Worm (Caenorhabditis elegans) whole organism, mixed stage, embryonic: ENCODE data around the gene F14D7.8.
"Not testable (repeated sequence)": the region's sequence is repeated elsewhere in the genome, so short reads cannot be mapped to it uniquely, and the experiment has no call there.

ENCODE experiments used
- M03D4.4 ChIP-seq: sonication (generic microtip); optimal IDR thresholded peaks from 2 replicates; lab custom pipeline; 2017; ENCODE audit warnings: mild to moderate bottlenecking, missing genetic modification characterization, missing compliant biosample characterization
- bed-3 ChIP-seq: fragments of 200-800 bp; sonication (Bioruptor generic); optimal IDR thresholded peaks from 3 replicates; lab custom pipeline; 2018; ENCODE audit warnings: mild to moderate bottlenecking, missing genetic modification characterization, moderate library complexity, missing compliant biosample characterization
- blmp-1 ChIP-seq: fragments of 150-350 bp; optimal IDR thresholded peaks from 2 replicates; lab custom pipeline; 2014; ENCODE audit warnings: missing biosample characterization, missing genetic modification characterization
- ceh-39 ChIP-seq: fragments of 150-350 bp; optimal IDR thresholded peaks from 2 replicates; lab custom pipeline; 2014; ENCODE audit warnings: missing biosample characterization, missing genetic modification characterization
- ceh-43 ChIP-seq: fragments of 200-800 bp; sonication (Bioruptor generic); optimal IDR thresholded peaks from 2 replicates; lab custom pipeline; 2018; ENCODE audit warnings: mild to moderate bottlenecking, missing genetic modification characterization, moderate library complexity, missing compliant biosample characterization
- ceh-83 ChIP-seq: fragments of 200-800 bp; sonication (Bioruptor generic); optimal IDR thresholded peaks from 2 replicates; lab custom pipeline; 2018; ENCODE audit warnings: mild to moderate bottlenecking, missing genetic modification characterization, missing compliant biosample characterization
- ces-1 ChIP-seq: fragments of 150-350 bp; optimal IDR thresholded peaks from 2 replicates; lab custom pipeline; 2014; ENCODE audit warnings: missing biosample characterization, missing genetic modification reagents, missing genetic modification characterization
- cnd-1 ChIP-seq: fragments of 200-800 bp; sonication (Bioruptor generic); optimal IDR thresholded peaks from 2 replicates; lab custom pipeline; 2018; ENCODE audit warnings: mild to moderate bottlenecking, missing genetic modification characterization, missing compliant biosample characterization
- drap-1 ChIP-seq: fragments of 200-800 bp; sonication (Bioruptor generic); optimal IDR thresholded peaks from 3 replicates; lab custom pipeline; 2018; ENCODE audit warnings: mild to moderate bottlenecking, missing genetic modification characterization, missing compliant biosample characterization
- elt-1 ChIP-seq: sonication (generic microtip); optimal IDR thresholded peaks from 2 replicates; lab custom pipeline; 2017; ENCODE audit warnings: missing genetic modification characterization, mild to moderate bottlenecking, missing compliant biosample characterization, antibody characterized with exemption, moderate library complexity, borderline replicate concordance; ENCODE audit not compliant: insufficient read depth
- elt-3 ChIP-seq: fragments of 150-350 bp; optimal IDR thresholded peaks from 2 replicates; lab custom pipeline; 2014; ENCODE audit warnings: missing biosample characterization, missing genetic modification characterization
- flh-1 ChIP-seq: fragments of 200-800 bp; sonication (Bioruptor generic); optimal IDR thresholded peaks from 2 replicates; lab custom pipeline; 2018; ENCODE audit warnings: mild to moderate bottlenecking, missing genetic modification characterization, moderate library complexity, missing compliant biosample characterization
- ham-2 ChIP-seq: fragments of 200-800 bp; sonication (Bioruptor generic); optimal IDR thresholded peaks from 2 replicates; lab custom pipeline; 2018; ENCODE audit warnings: mild to moderate bottlenecking, missing genetic modification characterization, missing compliant biosample characterization
- hlh-1 ChIP-seq: fragments of 150-350 bp; optimal IDR thresholded peaks from 2 replicates; lab custom pipeline; 2014; ENCODE audit warnings: missing biosample characterization, missing genetic modification reagents, missing genetic modification characterization
- lin-32 ChIP-seq: fragments of 200-800 bp; sonication (Bioruptor generic); optimal IDR thresholded peaks from 2 replicates; lab custom pipeline; 2018; ENCODE audit warnings: mild to moderate bottlenecking, missing genetic modification characterization, missing compliant biosample characterization
- lsy-2 ChIP-seq: fragments of 150-350 bp; optimal IDR thresholded peaks from 2 replicates; lab custom pipeline; 2014; ENCODE audit warnings: missing biosample characterization, missing genetic modification characterization
- mab-5 ChIP-seq: fragments of 150-350 bp; optimal IDR thresholded peaks from 2 replicates; lab custom pipeline; 2014; ENCODE audit warnings: missing biosample characterization, missing genetic modification characterization
- mep-1 ChIP-seq: fragments of 150-350 bp; optimal IDR thresholded peaks from 2 replicates; lab custom pipeline; 2017; ENCODE audit warnings: missing biosample characterization, missing genetic modification reagents, missing genetic modification characterization, inconsistent platforms
- nhr-12 ChIP-seq: fragments of 150-350 bp; optimal IDR thresholded peaks from 2 replicates; lab custom pipeline; 2014; ENCODE audit warnings: missing biosample characterization, missing genetic modification characterization
- nhr-237 ChIP-seq: fragments of 150-350 bp; optimal IDR thresholded peaks from 2 replicates; lab custom pipeline; 2014; ENCODE audit warnings: missing biosample characterization, missing genetic modification characterization
- nhr-76 ChIP-seq: sonication (generic microtip); optimal IDR thresholded peaks from 2 replicates; lab custom pipeline; 2017; ENCODE audit warnings: missing biosample characterization, missing genetic modification characterization
- pha-4 ChIP-seq: fragments of 150-350 bp; optimal IDR thresholded peaks from 2 replicates; lab custom pipeline; 2018; ENCODE audit warnings: missing biosample characterization, missing genetic modification reagents, missing genetic modification characterization
- sem-2 ChIP-seq: fragments of 200-800 bp; sonication (Bioruptor generic); optimal IDR thresholded peaks from 2 replicates; lab custom pipeline; 2018; ENCODE audit warnings: mild to moderate bottlenecking, missing genetic modification characterization, missing compliant biosample characterization
- sptf-1 ChIP-seq: sonication (generic microtip); optimal IDR thresholded peaks from 2 replicates; lab custom pipeline; 2017; ENCODE audit warnings: mild to moderate bottlenecking, missing genetic modification characterization, moderate library complexity, missing compliant biosample characterization
- tbx-8 ChIP-seq: fragments of 200-800 bp; sonication (Bioruptor generic); optimal IDR thresholded peaks from 2 replicates; lab custom pipeline; 2018; ENCODE audit warnings: mild to moderate bottlenecking, missing genetic modification characterization, moderate library complexity, missing compliant biosample characterization
- unc-120 ChIP-seq: sonication (generic microtip); optimal IDR thresholded peaks from 2 replicates; lab custom pipeline; 2017; ENCODE audit warnings: missing genetic modification characterization, missing compliant biosample characterization; ENCODE audit not compliant: poor library complexity, severe bottlenecking
- unc-39 ChIP-seq: fragments of 150-350 bp; optimal IDR thresholded peaks from 2 replicates; lab custom pipeline; 2014; ENCODE audit warnings: missing biosample characterization, missing genetic modification characterization
- unc-62 ChIP-seq: fragments of 150-350 bp; optimal IDR thresholded peaks from 2 replicates; lab custom pipeline; 2014; ENCODE audit warnings: missing biosample characterization, missing genetic modification reagents, missing genetic modification characterization
- zip-8 ChIP-seq: fragments of 150-350 bp; optimal IDR thresholded peaks from 2 replicates; lab custom pipeline; 2014; ENCODE audit warnings: missing biosample characterization, missing genetic modification characterization
- ztf-11 ChIP-seq: fragments of 150-350 bp; optimal IDR thresholded peaks from 2 replicates; lab custom pipeline; 2014; ENCODE audit warnings: missing biosample characterization, missing genetic modification characterization

F14D7.8 gene

ce11 chrV:14282222-14282709 is 30.3 kb downstream of the F14D7.8 start, which contains the start of the genes srt-74 and F40G12.9:
TSS of gene srt-74 (minus strand) at chrV:14282322.
TSS of gene F40G12.9 (plus strand) at chrV:14282659.
- TF ChIP-seq blmp-1 (tag; lab: Kevin White, UChicago) = no peak
- TF ChIP-seq bed-3 (GFP tag; lab: Kevin White, UChicago) = no peak
- no peak for TF ChIP-seq sptf-1 (tag; lab: Kevin White, UChicago)
- TF ChIP-seq ceh-39 (tag; lab: Kevin White, UChicago) = no peak
- no peak for TF ChIP-seq drap-1 (GFP tag; lab: Kevin White, UChicago)
- no peak for TF ChIP-seq lsy-2 (tag; lab: Kevin White, UChicago)
- TF ChIP-seq mab-5 (tag; lab: Kevin White, UChicago) = no peak
- no peak for TF ChIP-seq ceh-43
- TF ChIP-seq lin-32 (GFP tag; lab: Kevin White, UChicago) = no peak
- TF ChIP-seq sem-2 (GFP tag; lab: Kevin White, UChicago) = no peak
- no peak for TF ChIP-seq pha-4 (tag; lab: Kevin White, UChicago)
- no peak for TF ChIP-seq flh-1 (GFP tag; lab: Kevin White, UChicago)
- TF ChIP-seq M03D4.4 (tag; lab: Kevin White, UChicago) = no peak
- TF ChIP-seq unc-120 = no peak
- TF ChIP-seq elt-1 (tag; lab: Kevin White, UChicago) = no peak
- TF ChIP-seq unc-62 = no peak
- TF ChIP-seq nhr-237 (tag; lab: Kevin White, UChicago) = no peak

ce11 chrV:14279777-14280176 is 32.8 kb downstream of the F14D7.8 start, which contains the start of gene srt-33:
TSS of gene srt-33 (minus strand) at chrV:14279877.
- no peak for TF ChIP-seq sem-2 (GFP tag; lab: Kevin White, UChicago)
- TF ChIP-seq M03D4.4 (tag; lab: Kevin White, UChicago) = no peak
- no peak for TF ChIP-seq nhr-76 (tag; lab: Kevin White, UChicago)
- no peak for TF ChIP-seq tbx-8 (GFP tag; lab: Kevin White, UChicago)
- TF ChIP-seq ces-1 (GFP tag; lab: Kevin White, UChicago) = no peak
- no peak for TF ChIP-seq flh-1 (GFP tag; lab: Kevin White, UChicago)
- TF ChIP-seq ceh-83 (GFP tag; lab: Kevin White, UChicago) = no peak
- TF ChIP-seq blmp-1 (tag; lab: Kevin White, UChicago) = no peak
- TF ChIP-seq unc-120 = no peak
- TF ChIP-seq unc-39 (tag; lab: Kevin White, UChicago) = no peak
- TF ChIP-seq nhr-12 (tag; lab: Kevin White, UChicago) = no peak
- no peak for TF ChIP-seq nhr-237 (tag; lab: Kevin White, UChicago)
- TF ChIP-seq ztf-11 = no peak
- TF ChIP-seq mep-1 (tag; lab: Kevin White, UChicago) = no peak
- no peak for TF ChIP-seq unc-62

- not testable (repeated sequence) for TF ChIP-seq hlh-1 (tag; lab: Kevin White, UChicago); ceh-43; zip-8 (tag; lab: Kevin White, UChicago)
- TF ChIP-seq, all 35 proteins: peak for 0; not testable (repeated sequence) for 35
These were observed 38.3 kb downstream of the F14D7.8 start, which contains the start of gene F40G12.7 for ce11 chrV:14274268-14274667. TSS of gene F40G12.7 (plus strand) at chrV:14274568.

- TF ChIP-seq ham-2 (GFP tag; lab: Kevin White, UChicago) (no peak), nhr-76 (tag; lab: Kevin White, UChicago) (no peak), unc-120 (no peak), unc-62 (no peak), unc-39 (tag; lab: Kevin White, UChicago) (no peak), bed-3 (GFP tag; lab: Kevin White, UChicago) (no peak), ces-1 (GFP tag; lab: Kevin White, UChicago) (no peak), nhr-12 (tag; lab: Kevin White, UChicago) (no peak), M03D4.4 (tag; lab: Kevin White, UChicago) (no peak), cnd-1 (tag; lab: Kevin White, UChicago) (no peak)
These were observed 39.6 kb downstream of the F14D7.8 start, which contains the start of gene F40G12.6 for ce11 chrV:14273019-14273418. TSS of gene F40G12.6 (minus strand) at chrV:14273119.

ce11 chrV:14270729-14271128 is 41.9 kb downstream of the F14D7.8 start, which contains the start of gene F40G12.5:
TSS of gene F40G12.5 (minus strand) at chrV:14270829.
- no peak for TF ChIP-seq elt-3
- TF ChIP-seq flh-1 (GFP tag; lab: Kevin White, UChicago) = no peak
- no peak for TF ChIP-seq sem-2 (GFP tag; lab: Kevin White, UChicago)
- no peak for TF ChIP-seq ceh-83 (GFP tag; lab: Kevin White, UChicago)
- TF ChIP-seq drap-1 (GFP tag; lab: Kevin White, UChicago) = no peak
- no peak for TF ChIP-seq hlh-1 (tag; lab: Kevin White, UChicago)
- TF ChIP-seq ceh-39 (tag; lab: Kevin White, UChicago) = no peak
- TF ChIP-seq M03D4.4 (tag; lab: Kevin White, UChicago) = no peak
- TF ChIP-seq unc-120 = no peak
- TF ChIP-seq mep-1 (tag; lab: Kevin White, UChicago) = no peak
- TF ChIP-seq cnd-1 (tag; lab: Kevin White, UChicago) = no peak
- TF ChIP-seq zip-8 (tag; lab: Kevin White, UChicago) = no peak
- TF ChIP-seq ceh-43 = no peak
